Worm (Caenorhabditis elegans): Measurements from ENCODE around the gene pqn-42.
A peak's percentile ranks its signal among the peaks of the same experiment; 100 is the strongest.

The pqn-42 gene

DNA sequence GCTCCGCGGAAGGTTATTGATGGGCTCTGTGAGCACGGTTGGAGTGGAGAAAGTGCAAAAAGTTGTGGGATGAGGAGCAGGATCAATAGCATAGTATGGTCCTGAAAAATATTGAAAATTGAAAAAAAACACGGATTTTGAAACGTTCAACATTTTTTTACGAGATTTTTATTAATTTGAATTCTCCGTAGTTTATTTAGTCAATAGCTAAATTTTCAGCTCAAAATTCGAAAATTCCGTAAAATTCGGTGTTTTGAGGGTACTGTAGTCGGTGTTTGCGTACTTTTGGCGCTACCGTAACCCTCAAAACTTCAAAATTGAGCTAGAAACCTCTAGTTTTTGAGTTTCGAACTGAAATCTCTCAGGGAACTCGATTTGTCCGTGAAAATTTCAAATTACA, at the start of gene pqn-42:
Gene pqn-42, minus strand, starts transcription at position 101 of the 400 bp plus-strand sequence.
- no peak for TF ChIP-seq lir-1 (GFP tag; conservative IDR thresholded peaks at IDR 0.05)
- no peak for TF ChIP-seq ceh-79 (tag; optimal IDR thresholded peaks at IDR 0.05)
- no peak for TF ChIP-seq dox-1 (GFP tag; IDR thresholded peaks at IDR 0.05)
- no peak for TF ChIP-seq lin-40 (tag; optimal IDR thresholded peaks at IDR 0.05)
- no peak for TF ChIP-seq tbp1 (GFP tag; optimal IDR thresholded peaks at IDR 0.05)
- TF ChIP-seq ceh-40 (GFP tag; IDR thresholded peaks at IDR 0.05), result no peak
- no peak for TF ChIP-seq ekl-4 (GFP tag; IDR thresholded peaks at IDR 0.05)
- TF ChIP-seq T07F8.4 (tag; optimal IDR thresholded peaks at IDR 0.05), result no peak
- no peak for TF ChIP-seq mcd-1 (GFP tag; IDR thresholded peaks at IDR 0.05)
- no peak for TF ChIP-seq ztf-3 (GFP tag; optimal IDR thresholded peaks at IDR 0.05)

DNA sequence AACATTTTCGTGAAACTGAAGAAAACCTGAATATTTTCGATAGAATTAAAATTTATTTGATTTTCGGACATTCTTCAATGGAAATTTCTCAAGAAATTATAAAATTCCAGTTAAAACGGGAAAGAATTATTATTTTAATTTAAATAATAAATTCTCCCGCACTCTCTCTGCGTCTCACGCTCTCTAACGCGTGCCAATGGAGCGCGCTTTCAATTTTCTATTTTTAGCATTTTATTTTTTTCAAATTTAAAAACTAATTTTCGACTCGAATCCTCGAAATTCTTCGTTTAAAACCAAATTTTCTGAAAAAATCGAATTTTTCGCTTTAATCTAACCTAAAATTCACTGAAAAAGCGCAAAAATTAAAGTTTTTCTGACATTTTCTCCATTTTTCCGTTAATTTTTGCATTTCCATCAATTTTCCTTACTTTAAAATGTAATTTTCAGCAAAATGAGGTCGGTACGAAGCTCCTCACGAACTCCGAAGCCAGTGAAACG, 45.7 kb upstream of the pqn-42 start, which contains the start of gene gbas-1:
Gene gbas-1, plus strand, starts transcription at position 448 of the 498 bp plus-strand sequence.
- peak; percentile 9 for TF ChIP-seq dpl-1 (GFP tag; optimal IDR thresholded peaks at IDR 0.05)
- no peak for TF ChIP-seq madf-10 (tag; optimal IDR thresholded peaks at IDR 0.05)
- no peak for TF ChIP-seq rpc-1 (optimal IDR thresholded peaks at IDR 0.05)
- no peak for TF ChIP-seq rpc-1 (tag; optimal IDR thresholded peaks at IDR 0.05)
- TF ChIP-seq rcor-1 (GFP tag; IDR thresholded peaks at IDR 0.05), result no peak
- TF ChIP-seq lin-35 (GFP tag; optimal IDR thresholded peaks at IDR 0.05), result peak in 1 of 3 experiments; percentile 47
- TF ChIP-seq F10E7.11 (tag; optimal IDR thresholded peaks at IDR 0.05), result no peak
- peak; percentile 85 for TF ChIP-seq mcd-1 (GFP tag; IDR thresholded peaks at IDR 0.05)
- no peak for TF ChIP-seq rec-8 (tag; optimal IDR thresholded peaks at IDR 0.05)
- TF ChIP-seq F39B2.1 (GFP tag; IDR thresholded peaks at IDR 0.05), result no peak
- TF ChIP-seq madf-6 (GFP tag; IDR thresholded peaks at IDR 0.05), result no peak
- TF ChIP-seq hmg-20 (GFP tag; IDR thresholded peaks at IDR 0.05), result no peak
- peak; percentile 32 for TF ChIP-seq efl-1 (GFP tag; optimal IDR thresholded peaks at IDR 0.05)
- TF ChIP-seq hlh-26 (GFP tag; conservative IDR thresholded peaks at IDR 0.05), result no peak
- no peak for TF ChIP-seq sdz-38 (tag; optimal IDR thresholded peaks at IDR 0.05)
- no peak for TF ChIP-seq ets-4 (GFP tag; optimal IDR thresholded peaks at IDR 0.05)
- TF ChIP-seq T26A5.8 (tag; optimal IDR thresholded peaks at IDR 0.05), result no peak
- no peak for TF ChIP-seq F37B4.10 (GFP tag; IDR thresholded peaks at IDR 0.05)
- TF ChIP-seq aptf-2 (GFP tag; conservative IDR thresholded peaks at IDR 0.05), result no peak
- TF ChIP-seq snpc-1.1 (tag; optimal IDR thresholded peaks at IDR 0.05; ENCODE audit: insufficient read depth), result no peak
- TF ChIP-seq dox-1 (GFP tag; IDR thresholded peaks at IDR 0.05), result no peak
- no peak for TF ChIP-seq mxl-1 (tag; optimal IDR thresholded peaks at IDR 0.05)
- no peak for TF ChIP-seq Y79H2A.3 (GFP tag; conservative IDR thresholded peaks at IDR 0.05)
- no peak for TF ChIP-seq chd-7 (tag; optimal IDR thresholded peaks at IDR 0.05)
- no peak for TF ChIP-seq pha-4 (tag; optimal IDR thresholded peaks at IDR 0.05)
- TF ChIP-seq dpff-1 (tag; optimal IDR thresholded peaks at IDR 0.05), result no peak
- TF ChIP-seq C06A6.2 (GFP tag; conservative IDR thresholded peaks at IDR 0.05), result no peak
- no peak for TF ChIP-seq unc-130 (GFP tag; optimal IDR thresholded peaks at IDR 0.05)
- no peak for TF ChIP-seq ceh-91 (GFP tag; IDR thresholded peaks at IDR 0.05)
- TF ChIP-seq hmg-1.2 (GFP tag; IDR thresholded peaks at IDR 0.05), result peak; percentile 95
- no peak for TF ChIP-seq unc-62 (GFP tag; optimal IDR thresholded peaks at IDR 0.05)
- TF ChIP-seq tlf-1 (GFP tag; optimal IDR thresholded peaks at IDR 0.05), result no peak
- no peak for TF ChIP-seq Y67H2A.10 (GFP tag; conservative IDR thresholded peaks at IDR 0.05)
- no peak for TF ChIP-seq ccch-3 (GFP tag; optimal IDR thresholded peaks at IDR 0.05)
- no peak for TF ChIP-seq nhr-80 (tag; optimal IDR thresholded peaks at IDR 0.05)
- TF ChIP-seq lsl-1 (GFP tag; optimal IDR thresholded peaks at IDR 0.05), result peak; percentile 62
- TF ChIP-seq K11D2.4 (GFP tag; IDR thresholded peaks at IDR 0.05), result no peak
- no peak for TF ChIP-seq Y56A3A.18 (GFP tag; IDR thresholded peaks at IDR 0.05)
- no peak for TF ChIP-seq D2030.7 (GFP tag; IDR thresholded peaks at IDR 0.05)
- no peak for TF ChIP-seq K12H6.12 (tag; optimal IDR thresholded peaks at IDR 0.05)
- TF ChIP-seq zim-3 (tag; optimal IDR thresholded peaks at IDR 0.05), result no peak

Measured in whole organism, young adult.